Worm (Caenorhabditis elegans) whole organism, late embryonic: Measurements from ENCODE around the gene cosa-1.
A peak's percentile ranks its signal among the peaks of the same experiment; 100 is the strongest.

ENCODE experiments used
- F13H6.1 ChIP-seq: sonication (generic microtip); optimal IDR thresholded peaks from 2 replicates; lab custom pipeline; 2016; ENCODE audit warnings: missing genetic modification characterization, missing compliant biosample characterization
- ceh-2 ChIP-seq: sonication (generic microtip); optimal IDR thresholded peaks from 2 replicates; lab custom pipeline; 2016; ENCODE audit warnings: missing genotype, missing genetic modification characterization, missing compliant biosample characterization
- ceh-45 ChIP-seq: fragments of 200-800 bp; sonication (Bioruptor generic); IDR thresholded peaks from 2 replicates; pipeline ENCODE4 v1.3.6; 2022; ENCODE audit warnings: missing genetic modification reagents, missing genetic modification characterization, missing compliant biosample characterization
- ceh-48 ChIP-seq: sonication (generic microtip); optimal IDR thresholded peaks from 2 replicates; lab custom pipeline; 2016; ENCODE audit warnings: missing genetic modification characterization, inconsistent platforms, missing compliant biosample characterization
- nfya-1 ChIP-seq: sonication (generic microtip); optimal IDR thresholded peaks from 2 replicates; lab custom pipeline; 2017; ENCODE audit warnings: missing genetic modification characterization, mild to moderate bottlenecking, missing compliant biosample characterization, antibody characterized with exemption, moderate library complexity
- pha-4 ChIP-seq: fragments of 150-350 bp; optimal IDR thresholded peaks from 2 replicates; lab custom pipeline; 2018; ENCODE audit warnings: missing biosample characterization, missing genetic modification reagents, missing genetic modification characterization
- rnt-1 ChIP-seq: sonication (generic microtip); optimal IDR thresholded peaks from 2 replicates; lab custom pipeline; 2016; ENCODE audit warnings: missing genetic modification characterization, missing compliant biosample characterization

Gene cosa-1

DNA sequence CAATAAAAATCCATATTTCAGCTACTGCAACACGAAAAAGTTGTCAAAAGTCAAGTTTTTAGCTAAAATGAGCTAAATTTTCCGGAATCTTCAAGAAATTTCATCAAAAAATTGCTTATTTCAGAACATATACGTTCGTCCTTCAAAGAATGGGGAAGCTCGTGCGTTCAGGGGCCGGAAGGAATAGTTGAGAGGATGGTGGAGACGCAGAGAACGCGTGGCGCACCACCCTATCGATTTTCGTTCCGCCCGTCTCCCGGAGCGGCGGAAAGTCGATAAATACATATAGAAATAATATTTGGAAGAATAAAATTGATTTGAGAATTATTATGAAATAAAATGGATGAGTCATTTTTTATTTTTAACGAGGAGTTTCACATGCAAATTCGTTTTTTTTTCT, 54.4 kb downstream of the cosa-1 start:
- no peak for TF ChIP-seq rnt-1 (tag; lab: Kevin White, UChicago)
- no peak for TF ChIP-seq ceh-45
- TF ChIP-seq ceh-48, result peak; percentile 99
- no peak for TF ChIP-seq pha-4 (tag; lab: Kevin White, UChicago)
- TF ChIP-seq F13H6.1 (tag; lab: Kevin White, UChicago), result no peak

DNA sequence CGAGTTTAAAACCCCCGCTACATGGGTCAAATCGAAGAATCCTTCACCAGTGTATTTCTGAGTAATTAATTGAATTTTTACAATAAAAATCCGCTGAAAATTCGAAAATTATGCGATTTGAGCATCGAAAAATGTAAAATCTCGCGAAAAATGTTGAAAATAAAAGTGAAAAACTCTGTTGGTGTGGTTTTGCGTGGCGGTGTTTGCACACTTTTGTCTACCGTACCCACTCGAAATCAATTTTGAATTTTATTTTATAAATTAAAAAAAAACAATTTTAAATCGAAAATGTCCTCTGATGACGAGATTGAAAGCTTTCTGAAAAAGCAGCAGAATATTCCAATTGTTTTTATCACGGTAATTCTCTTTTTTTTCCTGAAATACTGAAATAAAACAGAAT, 54.9 kb downstream of the cosa-1 start, which contains the start of gene Y71H2AM.6:
TSS of gene Y71H2AM.6 (plus strand) at position 264 of the 400 bp plus-strand sequence.
- TF ChIP-seq ceh-2 (tag; lab: Kevin White, UChicago) (no peak), nfya-1 (tag; lab: Kevin White, UChicago) (peak; percentile 15)
